Fruit fly (Drosophila melanogaster) Kc167 (cell line): ENCODE data around the gene TkR99D.

Source experiments
- Sin3A ChIP-seq: fragments of >200 bp; optimal IDR thresholded peaks from 2 replicates; lab custom pipeline; 2018; ENCODE audit warnings: missing external identifiers
- h ChIP-seq: fragments of >200 bp; optimal IDR thresholded peaks from 3 replicates; lab custom pipeline; 2018; ENCODE audit warnings: missing external identifiers
- ttk ChIP-seq: sonication (Bioruptor generic); optimal IDR thresholded peaks from 2 replicates; lab custom pipeline; 2017; ENCODE audit warnings: missing external identifiers

DNA sequence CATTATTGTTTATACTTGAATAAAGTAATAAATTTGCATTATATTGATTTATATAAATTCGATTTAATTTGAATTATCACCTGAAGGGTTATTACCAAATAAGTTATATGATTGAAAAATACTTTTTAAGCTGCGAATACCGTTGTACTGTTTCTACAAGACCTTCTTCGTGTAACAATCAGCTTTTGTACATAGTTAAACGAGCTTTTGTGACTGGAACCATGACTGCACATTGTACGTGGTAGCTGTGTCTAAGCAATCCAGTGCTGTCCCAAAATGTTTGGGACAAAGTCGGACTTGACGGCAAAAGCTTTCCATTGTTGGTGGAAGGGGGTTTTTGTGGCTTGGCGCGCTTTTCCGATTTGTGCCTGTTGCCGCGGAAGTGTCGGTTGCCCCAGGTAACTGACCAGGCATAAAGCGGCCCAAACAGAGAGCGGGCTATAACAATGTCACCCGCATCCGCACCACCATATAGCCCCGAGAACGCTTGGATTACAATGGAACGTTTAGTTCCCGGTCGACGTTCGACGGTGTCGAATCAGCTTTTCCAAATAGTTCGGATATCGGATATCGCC lies 61.6 kb downstream of the TkR99D start, which contains the start of gene CG31036:
- TF ChIP-seq h (no peak), ttk (lab: Kevin White, UChicago) (no peak), Sin3A (no peak)
